Worm (Caenorhabditis elegans) whole organism, L4 larva: ENCODE measurements around the gene tsp-20.

ENCODE experiments used
- nhr-10 ChIP-seq: fragments of 150-350 bp; optimal IDR thresholded peaks from 2 replicates; lab custom pipeline; 2014; ENCODE audit warnings: missing biosample characterization, missing genetic modification characterization
- nhr-11 ChIP-seq: fragments of 150-350 bp; optimal IDR thresholded peaks from 2 replicates; lab custom pipeline; 2014; ENCODE audit warnings: missing biosample characterization, missing genetic modification characterization

- no peak for TF ChIP-seq nhr-10
- no peak for TF ChIP-seq nhr-11 (tag; lab: Kevin White, UChicago)
Measured at ce11 chrX:12033937-12034336, at the start of gene tsp-20.
